Worm (Caenorhabditis elegans) whole organism, L4 larva: Measurements from ENCODE around the gene ucr-2.3.

ENCODE experiments used
- F37D6.2 ChIP-seq: sonication (generic microtip); optimal IDR thresholded peaks from 2 replicates; lab custom pipeline; 2016; ENCODE audit warnings: mild to moderate bottlenecking, missing genetic modification characterization, missing compliant biosample characterization
- F49E8.2 ChIP-seq: sonication (generic microtip); optimal IDR thresholded peaks from 2 replicates; lab custom pipeline; 2016; ENCODE audit warnings: missing compliant biosample characterization, mild to moderate bottlenecking, missing genetic modification characterization, borderline replicate concordance
- R02D3.7 ChIP-seq: fragments of 150-350 bp; sonication (generic microtip); optimal IDR thresholded peaks from 3 replicates; lab custom pipeline; 2014; ENCODE audit warnings: missing biosample characterization, missing genetic modification characterization
- Y105C5A.15 ChIP-seq: fragments of 200-800 bp; sonication (Bioruptor generic); IDR thresholded peaks from 2 replicates; pipeline ENCODE4 v1.3.6; 2022; ENCODE audit warnings: missing genetic modification characterization, missing compliant biosample characterization
- Y5F2A.4 ChIP-seq: fragments of 200-800 bp; sonication (Bioruptor generic); optimal IDR thresholded peaks from 2 replicates; lab custom pipeline; 2018; ENCODE audit warnings: mild to moderate bottlenecking, missing genetic modification characterization, missing compliant biosample characterization
- ZK546.5 ChIP-seq, 2 experiments: sonication (generic microtip); optimal IDR thresholded peaks; 2 replicates each; lab custom pipeline; 2017; ENCODE audit warnings: missing biosample characterization in 2 of 2, missing genetic modification characterization in 2 of 2
- aha-1 ChIP-seq: fragments of 150-350 bp; peaks from one replicate; lab custom pipeline; 2014; ENCODE audit warnings: missing biosample characterization, missing genetic modification characterization
- aly-2 ChIP-seq: sonication (generic microtip); optimal IDR thresholded peaks from 2 replicates; lab custom pipeline; 2018; ENCODE audit warnings: missing biosample characterization, missing genetic modification characterization
- arid-1 ChIP-seq: fragments of 200-800 bp; sonication (Bioruptor generic); conservative IDR thresholded peaks from 2 replicates; pipeline ENCODE4 v1.3.6; 2022; ENCODE audit warnings: missing genetic modification reagents, missing genetic modification characterization, missing compliant biosample characterization
- attf-4 ChIP-seq: sonication (generic microtip); optimal IDR thresholded peaks from 3 replicates; lab custom pipeline; 2017; ENCODE audit warnings: missing biosample characterization, missing genetic modification characterization
- ceh-20 ChIP-seq: fragments of 200-800 bp; sonication (Bioruptor generic); IDR thresholded peaks from 2 replicates; pipeline ENCODE4 v1.3.6; 2022; ENCODE audit warnings: missing genetic modification reagents, missing genetic modification characterization, missing compliant biosample characterization
- ceh-32 ChIP-seq: sonication (generic microtip); optimal IDR thresholded peaks from 2 replicates; lab custom pipeline; 2016; ENCODE audit warnings: mild to moderate bottlenecking, missing genetic modification characterization, missing compliant biosample characterization; ENCODE audit not compliant: poor library complexity
- ctbp-1 ChIP-seq: fragments of 200-800 bp; sonication (Bioruptor generic); IDR thresholded peaks from 2 replicates; pipeline ENCODE4 v1.3.6; 2022; ENCODE audit warnings: missing genetic modification reagents, missing genetic modification characterization, missing compliant biosample characterization
- daf-12 ChIP-seq: fragments of 150-350 bp; optimal IDR thresholded peaks from 2 replicates; lab custom pipeline; 2014; ENCODE audit warnings: missing biosample characterization, missing genetic modification reagents, missing genetic modification characterization
- daf-16 ChIP-seq, 3 experiments: sonication (generic microtip); optimal IDR thresholded peaks; 2 replicates each; lab custom pipeline; 2016 to 2017; ENCODE audit warnings: missing genetic modification characterization in 3 of 3, missing genetic modification reagents in 3 of 3, mild to moderate bottlenecking in 2 of 3, missing compliant biosample characterization in 2 of 3, missing biosample characterization in 1 of 3, moderate library complexity in 1 of 3
- daf-19 ChIP-seq: fragments of 200-800 bp; sonication (Bioruptor generic); conservative IDR thresholded peaks from 2 replicates; pipeline ENCODE4 v1.3.6; 2022; ENCODE audit warnings: missing genetic modification characterization, missing compliant biosample characterization
- daf-8 ChIP-seq: fragments of 200-800 bp; sonication (Bioruptor generic); IDR thresholded peaks from 2 replicates; pipeline ENCODE4 v1.3.6; 2022; ENCODE audit warnings: missing genetic modification characterization, missing compliant biosample characterization
- dmd-6 ChIP-seq: fragments of 200-800 bp; sonication (Bioruptor generic); IDR thresholded peaks from 2 replicates; pipeline ENCODE4 v1.3.6; 2022; ENCODE audit warnings: missing genetic modification reagents, missing genetic modification characterization, missing compliant biosample characterization
- dmd-9 ChIP-seq: fragments of 200-800 bp; sonication (Bioruptor generic); IDR thresholded peaks from 2 replicates; pipeline ENCODE4 v1.3.6; 2022; ENCODE audit warnings: missing genetic modification reagents, missing genetic modification characterization, missing compliant biosample characterization
- egl-27 ChIP-seq: sonication (generic microtip); optimal IDR thresholded peaks from 3 replicates; lab custom pipeline; 2017; ENCODE audit warnings: missing biosample characterization, missing genetic modification reagents, missing genetic modification characterization
- hlh-11 ChIP-seq: fragments of 200-800 bp; sonication (Bioruptor generic); optimal IDR thresholded peaks from 2 replicates; lab custom pipeline; 2018; ENCODE audit warnings: mild to moderate bottlenecking, missing genetic modification characterization, missing compliant biosample characterization
- hlh-30 ChIP-seq: sonication (generic microtip); optimal IDR thresholded peaks from 2 replicates; lab custom pipeline; 2017; ENCODE audit warnings: antibody characterized with exemption, mild to moderate bottlenecking, missing genetic modification characterization, missing compliant biosample characterization; ENCODE audit not compliant: insufficient read depth
- jun-1 ChIP-seq: fragments of 150-350 bp; optimal IDR thresholded peaks from 2 replicates; lab custom pipeline; 2014; ENCODE audit warnings: missing biosample characterization, missing genetic modification reagents, missing genetic modification characterization
- lin-1 ChIP-seq: fragments of 200-800 bp; sonication (Bioruptor generic); IDR thresholded peaks from 2 replicates; pipeline ENCODE4 v1.3.6; 2022; ENCODE audit warnings: missing genetic modification reagents, missing genetic modification characterization, missing compliant biosample characterization
- lin-13 ChIP-seq: fragments of 150-350 bp; optimal IDR thresholded peaks from 2 replicates; lab custom pipeline; 2014; ENCODE audit warnings: missing biosample characterization, missing genetic modification reagents, missing genetic modification characterization
- lin-15B ChIP-seq: fragments of 150-350 bp; sonication (generic microtip); optimal IDR thresholded peaks from 3 replicates; lab custom pipeline; 2014; ENCODE audit warnings: missing biosample characterization, missing genetic modification characterization
- lin-38 ChIP-seq: fragments of 200-800 bp; sonication (Bioruptor generic); IDR thresholded peaks from 2 replicates; pipeline ENCODE4 v1.3.6; 2022; ENCODE audit warnings: missing genetic modification reagents, missing genetic modification characterization, missing compliant biosample characterization
- lir-3 ChIP-seq: sonication (generic microtip); optimal IDR thresholded peaks from 2 replicates; lab custom pipeline; 2016; ENCODE audit warnings: mild to moderate bottlenecking, missing genetic modification characterization, missing compliant biosample characterization
- lsy-2 ChIP-seq, 2 experiments: fragments of 150-350 bp in 1 of 2; sonication (generic microtip) in 1 of 2; optimal IDR thresholded peaks; 2 replicates each; lab custom pipeline; 2014 to 2017; ENCODE audit warnings: missing biosample characterization in 2 of 2, missing genetic modification characterization in 2 of 2
- madf-9 ChIP-seq: fragments of 200-800 bp; sonication (Bioruptor generic); conservative IDR thresholded peaks from 2 replicates; pipeline ENCODE4 v1.3.6; 2022; ENCODE audit warnings: missing genetic modification reagents, missing genetic modification characterization, missing compliant biosample characterization
- mxl-2 ChIP-seq: fragments of 200-800 bp; sonication (Bioruptor generic); conservative IDR thresholded peaks from 2 replicates; pipeline ENCODE4 v1.3.6; 2022; ENCODE audit warnings: missing genetic modification reagents, missing genetic modification characterization, missing compliant biosample characterization
- mxl-3 ChIP-seq: fragments of 200-800 bp; sonication (Bioruptor generic); optimal IDR thresholded peaks from 2 replicates; lab custom pipeline; 2018; ENCODE audit warnings: mild to moderate bottlenecking, missing genetic modification characterization, missing compliant biosample characterization
- nhr-237 ChIP-seq: sonication (generic microtip); optimal IDR thresholded peaks from 2 replicates; lab custom pipeline; 2017; ENCODE audit warnings: missing biosample characterization, missing genetic modification characterization
- nhr-25 ChIP-seq: sonication (generic microtip); optimal IDR thresholded peaks from 2 replicates; lab custom pipeline; 2017; ENCODE audit warnings: missing genetic modification characterization, mild to moderate bottlenecking, missing compliant biosample characterization, antibody characterized with exemption, moderate library complexity, borderline replicate concordance; ENCODE audit not compliant: insufficient read depth
- nhr-41 ChIP-seq: fragments of 200-800 bp; sonication (Bioruptor generic); IDR thresholded peaks from 2 replicates; pipeline ENCODE4 v1.3.6; 2022; ENCODE audit warnings: missing genetic modification reagents, missing genetic modification characterization, missing compliant biosample characterization
- nhr-48 ChIP-seq: sonication (generic microtip); optimal IDR thresholded peaks from 2 replicates; lab custom pipeline; 2016; ENCODE audit warnings: mild to moderate bottlenecking, missing genetic modification characterization, missing compliant biosample characterization
- pha-4 ChIP-seq, 2 experiments: fragments of 150-350 bp in 1 of 2; fragments of 200-800 bp in 1 of 2; sonication (Bioruptor generic) in 1 of 2; IDR thresholded peaks in 1 of 2; optimal IDR thresholded peaks in 1 of 2; 2 replicates each; pipeline versions ENCODE4 v1.3.6 to Lab custom; 2014 to 2022; ENCODE audit warnings: missing genetic modification characterization in 2 of 2, missing genetic modification reagents in 2 of 2, missing biosample characterization in 1 of 2, missing compliant biosample characterization in 1 of 2
- rbr-2 ChIP-seq: sonication (generic microtip); optimal IDR thresholded peaks from 2 replicates; lab custom pipeline; 2016; ENCODE audit warnings: missing genotype, missing genetic modification characterization, missing compliant biosample characterization
- set-16 ChIP-seq: fragments of 200-800 bp; sonication (Bioruptor generic); IDR thresholded peaks from 2 replicates; pipeline ENCODE4 v1.3.6; 2022; ENCODE audit warnings: missing genetic modification reagents, missing genetic modification characterization, missing compliant biosample characterization
- snpc-1.2 ChIP-seq: fragments of 200-800 bp; sonication (Bioruptor generic); IDR thresholded peaks from 2 replicates; pipeline ENCODE4 v1.3.6; 2022; ENCODE audit warnings: missing genetic modification reagents, missing genetic modification characterization, missing compliant biosample characterization
- tag-97 ChIP-seq: fragments of 200-800 bp; sonication (Bioruptor generic); IDR thresholded peaks from 2 replicates; pipeline ENCODE4 v1.3.6; 2022; ENCODE audit warnings: missing genetic modification characterization, missing compliant biosample characterization
- tra-1 ChIP-seq: fragments of 200-800 bp; sonication (Bioruptor generic); IDR thresholded peaks from 2 replicates; pipeline ENCODE4 v1.3.6; 2022; ENCODE audit warnings: missing genetic modification reagents, missing genetic modification characterization, missing compliant biosample characterization
- unc-39 ChIP-seq: sonication (generic microtip); optimal IDR thresholded peaks from 2 replicates; lab custom pipeline; 2017; ENCODE audit warnings: missing biosample characterization, missing genetic modification characterization
- zag-1 ChIP-seq: fragments of 150-350 bp; optimal IDR thresholded peaks from 2 replicates; lab custom pipeline; 2014; ENCODE audit warnings: missing biosample characterization, missing genetic modification characterization
- zfp-2 ChIP-seq: sonication (generic microtip); optimal IDR thresholded peaks from 2 replicates; lab custom pipeline; 2016; ENCODE audit warnings: mild to moderate bottlenecking, missing genetic modification characterization, missing compliant biosample characterization
- zfp-3 ChIP-seq: fragments of 200-800 bp; sonication (Bioruptor generic); conservative IDR thresholded peaks from 2 replicates; pipeline ENCODE4 v1.3.6; 2022; ENCODE audit warnings: missing genetic modification reagents, missing genetic modification characterization, missing compliant biosample characterization
- zip-11 ChIP-seq: fragments of 200-800 bp; sonication (Bioruptor generic); IDR thresholded peaks from 2 replicates; pipeline ENCODE4 v1.3.6; 2022; ENCODE audit warnings: missing genetic modification characterization, missing compliant biosample characterization
- zip-2 ChIP-seq: fragments of 150-350 bp; optimal IDR thresholded peaks from 2 replicates; lab custom pipeline; 2014; ENCODE audit warnings: missing biosample characterization, missing genetic modification characterization
- ztf-11 ChIP-seq: fragments of 150-350 bp; optimal IDR thresholded peaks from 2 replicates; lab custom pipeline; 2014; ENCODE audit warnings: missing biosample characterization, missing genetic modification characterization
- ztf-7 ChIP-seq: fragments of 150-350 bp; optimal IDR thresholded peaks from 2 replicates; lab custom pipeline; 2014; ENCODE audit warnings: missing biosample characterization, missing genetic modification characterization

Gene ucr-2.3

ce11 chrIII:887874-888299 is 8.2 kb downstream of the ucr-2.3 start:
- TF ChIP-seq zip-11 (GFP tag; lab: Robert Waterston, UW) (no peak), dmd-9 (GFP tag; lab: Robert Waterston, UW) (no peak), Y5F2A.4 (GFP tag; lab: Kevin White, UChicago) (no peak), mxl-2 (GFP tag; lab: Robert Waterston, UW) (no peak), zag-1 (no peak), jun-1 (tag; lab: Kevin White, UChicago) (no peak), mxl-3 (GFP tag; lab: Kevin White, UChicago) (peak; percentile 88), dmd-6 (GFP tag; lab: Robert Waterston, UW) (peak; percentile 77), nhr-41 (GFP tag; lab: Robert Waterston, UW) (no peak), daf-16 (GFP tag; optimal IDR thresholded peaks at IDR 0.05; lab: Kevin White, UChicago) (no peak), daf-16 (tag; optimal IDR thresholded peaks at IDR 0.05; lab: Kevin White, UChicago) (peak; percentile 69), lsy-2 (tag; optimal IDR thresholded peaks at IDR 0.05; lab: Kevin White, UChicago) (peak; percentile 60 to 77), lin-1 (GFP tag; lab: Robert Waterston, UW) (no peak), aly-2 (tag; lab: Kevin White, UChicago) (no peak), lin-38 (GFP tag; lab: Robert Waterston, UW) (peak; percentile 50; the same call in 1 of the 2 replicates), daf-8 (GFP tag; lab: Robert Waterston, UW) (no peak), tag-97 (GFP tag; lab: Robert Waterston, UW) (no peak), lin-15B (tag; lab: Kevin White, UChicago) (no peak), unc-39 (tag; lab: Kevin White, UChicago) (no peak), hlh-11 (tag; lab: Kevin White, UChicago) (peak; percentile 80), zip-2 (tag; lab: Kevin White, UChicago) (no peak), zfp-2 (tag; lab: Kevin White, UChicago) (no peak), snpc-1.2 (peak; percentile 48; the same call in 1 of the 2 replicates), zfp-3 (GFP tag; lab: Robert Waterston, UW) (no peak), Y105C5A.15 (no peak), ztf-7 (tag; lab: Kevin White, UChicago) (peak; percentile 7), ctbp-1 (GFP tag; lab: Robert Waterston, UW) (peak; percentile 78), F37D6.2 (tag; lab: Kevin White, UChicago) (peak; percentile 70), aha-1 (tag; lab: Kevin White, UChicago) (peak; percentile 94), daf-19 (GFP tag; lab: Robert Waterston, UW) (no peak), nhr-25 (tag; lab: Kevin White, UChicago) (no peak), hlh-30 (tag; lab: Kevin White, UChicago) (peak; percentile 88), ZK546.5 (tag; optimal IDR thresholded peaks at IDR 0.05; lab: Kevin White, UChicago) (no peak), daf-12 (no peak), lin-13 (no peak), attf-4 (tag; lab: Kevin White, UChicago) (no peak), R02D3.7 (tag; lab: Kevin White, UChicago) (no peak), set-16 (GFP tag; lab: Robert Waterston, UW) (peak; percentile 54), arid-1 (0 out of 2 replicates have a peak, but pooled peaks have one; percentile 20), madf-9 (GFP tag; lab: Robert Waterston, UW) (peak; percentile 51; the same call in 1 of the 2 replicates), ceh-32 (no peak), tra-1 (GFP tag; lab: Robert Waterston, UW) (no peak), ztf-11 (no peak), pha-4 (GFP tag; IDR thresholded peaks at IDR 0.05; lab: Robert Waterston, UW) (no peak), pha-4 (tag; optimal IDR thresholded peaks at IDR 0.05; lab: Kevin White, UChicago) (no peak), nhr-237 (tag; lab: Kevin White, UChicago) (no peak), rbr-2 (tag; lab: Kevin White, UChicago) (peak; percentile 88), egl-27 (tag; lab: Kevin White, UChicago) (no peak), nhr-48 (tag; lab: Kevin White, UChicago) (no peak), F49E8.2 (tag; lab: Kevin White, UChicago) (no peak), ceh-20 (GFP tag; lab: Robert Waterston, UW) (peak; percentile 23; the same call in 1 of the 2 replicates), lir-3 (tag; lab: Kevin White, UChicago) (no peak)
